Worm (Caenorhabditis elegans) whole organism, young adult: ENCODE measurements around the gene lurp-1.

Experiments
- D2030.7 ChIP-seq: fragments of 200-800 bp; sonication (Bioruptor generic); IDR thresholded peaks from 2 replicates; pipeline ENCODE4 v1.3.6; 2022; ENCODE audit warnings: missing genetic modification reagents, missing genetic modification characterization, missing compliant biosample characterization
- F22D6.2 ChIP-seq: sonication (generic microtip); optimal IDR thresholded peaks from 2 replicates; lab custom pipeline; 2016; ENCODE audit warnings: mild to moderate bottlenecking, missing genetic modification characterization, missing compliant biosample characterization
- F52B5.7 ChIP-seq: sonication (generic microtip); optimal IDR thresholded peaks from 2 replicates; lab custom pipeline; 2016; ENCODE audit warnings: mild to moderate bottlenecking, missing genetic modification characterization, missing compliant biosample characterization
- Y79H2A.3 ChIP-seq: fragments of 200-800 bp; sonication (Bioruptor generic); conservative IDR thresholded peaks from 2 replicates; pipeline ENCODE4 v1.3.6; 2022; ENCODE audit warnings: missing genetic modification reagents, missing genetic modification characterization, missing compliant biosample characterization
- atf-7 ChIP-seq: sonication (generic microtip); optimal IDR thresholded peaks from 2 replicates; lab custom pipeline; 2017; ENCODE audit warnings: mild to moderate bottlenecking, missing genetic modification characterization, missing compliant biosample characterization
- attf-3 ChIP-seq: fragments of 200-800 bp; sonication (Bioruptor generic); conservative IDR thresholded peaks from 2 replicates; pipeline ENCODE4 v1.3.6; 2022; ENCODE audit warnings: missing genetic modification reagents, missing genetic modification characterization, missing compliant biosample characterization
- attf-5 ChIP-seq: fragments of 200-800 bp; sonication (Bioruptor generic); optimal IDR thresholded peaks from 2 replicates; lab custom pipeline; 2018; ENCODE audit warnings: mild to moderate bottlenecking, missing genetic modification characterization, missing compliant biosample characterization
- bed-2 ChIP-seq: fragments of 200-800 bp; sonication (Bioruptor generic); IDR thresholded peaks from 2 replicates; pipeline ENCODE4 v1.3.6; 2022; ENCODE audit warnings: missing genetic modification reagents, missing genetic modification characterization, missing compliant biosample characterization
- cebp-1 ChIP-seq, 2 experiments: fragments of 200-800 bp in 1 of 2; sonication (Bioruptor generic) in 1 of 2; sonication (generic microtip) in 1 of 2; IDR thresholded peaks in 1 of 2; optimal IDR thresholded peaks in 1 of 2; 2 replicates each; pipeline versions ENCODE4 v1.3.6 to Lab custom; 2017 to 2022; ENCODE audit warnings: missing compliant biosample characterization in 2 of 2, missing genetic modification characterization in 2 of 2, mild to moderate bottlenecking in 1 of 2, missing genetic modification reagents in 1 of 2, moderate library complexity in 1 of 2
- ceh-58 ChIP-seq: fragments of 200-800 bp; sonication (Bioruptor generic); IDR thresholded peaks from 2 replicates; pipeline ENCODE4 v1.3.6; 2022; ENCODE audit warnings: missing genetic modification characterization, missing compliant biosample characterization
- chd-7 ChIP-seq: sonication (generic microtip); optimal IDR thresholded peaks from 2 replicates; lab custom pipeline; 2016; ENCODE audit warnings: mild to moderate bottlenecking, missing genetic modification characterization, moderate library complexity, missing compliant biosample characterization
- dox-1 ChIP-seq: fragments of 200-800 bp; sonication (Bioruptor generic); IDR thresholded peaks from 2 replicates; pipeline ENCODE4 v1.3.6; 2022; ENCODE audit warnings: missing genetic modification reagents, missing genetic modification characterization, missing compliant biosample characterization
- dpl-1 ChIP-seq: fragments of 150-350 bp; optimal IDR thresholded peaks from 2 replicates; lab custom pipeline; 2014; ENCODE audit warnings: missing biosample characterization, missing genetic modification reagents, missing genetic modification characterization
- ekl-4 ChIP-seq: fragments of 200-800 bp; sonication (Bioruptor generic); IDR thresholded peaks from 2 replicates; pipeline ENCODE4 v1.3.6; 2022; ENCODE audit warnings: missing genetic modification reagents, missing genetic modification characterization, missing compliant biosample characterization
- hmg-1.2 ChIP-seq: fragments of 200-800 bp; sonication (Bioruptor generic); IDR thresholded peaks from 2 replicates; pipeline ENCODE4 v1.3.6; 2022; ENCODE audit warnings: missing genetic modification reagents, missing genetic modification characterization, missing compliant biosample characterization
- hsf-1 ChIP-seq: fragments of 200-800 bp; sonication (Bioruptor generic); IDR thresholded peaks from 2 replicates; pipeline ENCODE4 v1.3.6; 2022; ENCODE audit warnings: missing genetic modification reagents, missing genetic modification characterization, missing compliant biosample characterization
- lag-1 ChIP-seq: fragments of 200-800 bp; sonication (Bioruptor generic); IDR thresholded peaks from 2 replicates; pipeline ENCODE4 v1.3.6; 2022; ENCODE audit warnings: missing genetic modification reagents, missing genetic modification characterization, missing compliant biosample characterization
- let-607 ChIP-seq, 2 experiments: fragments of 200-800 bp in 1 of 2; sonication (Bioruptor generic) in 1 of 2; sonication (generic microtip) in 1 of 2; optimal IDR thresholded peaks; 2 replicates each; lab custom pipeline; 2016 to 2018; ENCODE audit warnings: mild to moderate bottlenecking in 2 of 2, missing compliant biosample characterization in 2 of 2, missing genetic modification characterization in 2 of 2, moderate library complexity in 2 of 2, missing genotype in 1 of 2
- lin-26 ChIP-seq: fragments of 200-800 bp; sonication (Bioruptor generic); IDR thresholded peaks from 2 replicates; pipeline ENCODE4 v1.3.6; 2022; ENCODE audit warnings: missing genetic modification reagents, missing genetic modification characterization, missing compliant biosample characterization
- lin-40 ChIP-seq: sonication (generic microtip); optimal IDR thresholded peaks from 2 replicates; lab custom pipeline; 2016; ENCODE audit warnings: missing genetic modification characterization, mild to moderate bottlenecking, missing compliant biosample characterization, missing genotype, missing genetic modification reagents
- lsy-27 ChIP-seq: sonication (generic microtip); optimal IDR thresholded peaks from 2 replicates; lab custom pipeline; 2017; ENCODE audit warnings: missing genetic modification characterization, mild to moderate bottlenecking, missing compliant biosample characterization, antibody characterized with exemption, missing genotype, borderline replicate concordance; ENCODE audit not compliant: insufficient read depth
- madf-10 ChIP-seq: sonication (generic microtip); optimal IDR thresholded peaks from 2 replicates; lab custom pipeline; 2016; ENCODE audit warnings: mild to moderate bottlenecking, missing genetic modification characterization, missing compliant biosample characterization
- mxl-1 ChIP-seq: sonication (generic microtip); optimal IDR thresholded peaks from 2 replicates; lab custom pipeline; 2016; ENCODE audit warnings: missing genetic modification characterization, missing compliant biosample characterization
- nfyb-1 ChIP-seq: fragments of 200-800 bp; sonication (Bioruptor generic); IDR thresholded peaks from 2 replicates; pipeline ENCODE4 v1.3.6; 2022; ENCODE audit warnings: missing genetic modification reagents, missing genetic modification characterization, missing compliant biosample characterization
- nhr-80 ChIP-seq: sonication (generic microtip); optimal IDR thresholded peaks from 2 replicates; lab custom pipeline; 2016; ENCODE audit warnings: missing genetic modification characterization, missing compliant biosample characterization
- pbrm-1 ChIP-seq: fragments of 200-800 bp; sonication (Bioruptor generic); IDR thresholded peaks from 2 replicates; pipeline ENCODE4 v1.3.6; 2022; ENCODE audit warnings: missing genetic modification reagents, missing genetic modification characterization, missing compliant biosample characterization
- rcor-1 ChIP-seq: fragments of 200-800 bp; sonication (Bioruptor generic); IDR thresholded peaks from 2 replicates; pipeline ENCODE4 v1.3.6; 2022; ENCODE audit warnings: missing genetic modification reagents, missing genetic modification characterization, missing compliant biosample characterization
- rec-8 ChIP-seq, 2 experiments: sonication (generic microtip); optimal IDR thresholded peaks; 2 replicates each; lab custom pipeline; 2016; ENCODE audit warnings: mild to moderate bottlenecking in 2 of 2, missing genetic modification characterization in 2 of 2, missing genetic modification reagents in 2 of 2, missing genotype in 2 of 2, missing biosample characterization in 1 of 2, missing compliant biosample characterization in 1 of 2, moderate library complexity in 1 of 2
- sdz-38 ChIP-seq: sonication (generic microtip); optimal IDR thresholded peaks from 2 replicates; lab custom pipeline; 2016; ENCODE audit warnings: missing genotype, missing genetic modification characterization, missing compliant biosample characterization
- snpc-4 ChIP-seq, 5 experiments: fragments of 150-350 bp in 1 of 5; sonication (generic microtip) in 4 of 5; optimal IDR thresholded peaks; 2 replicates each; lab custom pipeline; 2014 to 2018; ENCODE audit warnings: missing genetic modification characterization in 5 of 5, missing biosample characterization in 3 of 5, antibody characterized with exemption in 2 of 5, mild to moderate bottlenecking in 2 of 5, missing compliant biosample characterization in 2 of 5, missing genotype in 2 of 5, moderate library complexity in 2 of 5, missing genetic modification reagents in 1 of 5
- somi-1 ChIP-seq: fragments of 200-800 bp; sonication (Bioruptor generic); optimal IDR thresholded peaks from 2 replicates; lab custom pipeline; 2018; ENCODE audit warnings: mild to moderate bottlenecking, missing genetic modification characterization, missing compliant biosample characterization
- tlf-1 ChIP-seq: fragments of 200-800 bp; sonication (Bioruptor generic); optimal IDR thresholded peaks from 2 replicates; lab custom pipeline; 2018; ENCODE audit warnings: mild to moderate bottlenecking, missing genetic modification characterization, missing compliant biosample characterization
- unc-130 ChIP-seq: sonication (generic microtip); optimal IDR thresholded peaks from 2 replicates; lab custom pipeline; 2016; ENCODE audit warnings: missing genetic modification reagents, missing genetic modification characterization, missing compliant biosample characterization
- zim-3 ChIP-seq: sonication (generic microtip); optimal IDR thresholded peaks from 2 replicates; lab custom pipeline; 2017; ENCODE audit warnings: mild to moderate bottlenecking, missing genetic modification characterization, moderate library complexity, missing compliant biosample characterization
- ztf-6 ChIP-seq: fragments of 200-800 bp; sonication (Bioruptor generic); IDR thresholded peaks from 2 replicates; pipeline ENCODE4 v1.3.6; 2022; ENCODE audit warnings: missing genetic modification reagents, missing genetic modification characterization, missing compliant biosample characterization

The lurp-1 gene

DNA sequence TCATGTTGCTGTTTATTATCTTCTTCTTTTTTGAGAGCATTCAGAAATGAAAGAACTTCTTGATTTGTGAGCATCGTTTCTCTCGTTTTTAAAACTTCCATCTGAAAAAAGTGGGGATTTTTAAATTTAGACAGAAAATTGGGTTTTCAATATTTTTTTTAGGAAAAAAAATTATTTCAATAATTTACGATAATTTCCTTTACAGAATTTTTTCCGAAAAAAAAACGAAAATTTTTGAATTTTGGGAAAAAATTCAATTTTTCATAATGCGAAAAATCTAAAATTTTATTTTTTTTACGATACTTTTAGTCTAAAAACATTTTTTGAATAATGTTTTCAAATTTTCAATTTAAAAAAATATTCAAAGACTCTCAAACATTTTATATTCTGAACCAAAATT is 23.6 kb upstream of the lurp-1 start, which contains the start of gene M106.7:
Gene M106.7 (minus strand): TSS at position 101 of the 400 bp plus-strand sequence.
- TF ChIP-seq lsy-27 (tag; lab: Kevin White, UChicago) (no peak), rec-8 (tag; optimal IDR thresholded peaks at IDR 0.05; lab: Kevin White, UChicago) (no peak), D2030.7 (GFP tag; lab: Robert Waterston, UW) (no peak), sdz-38 (tag; lab: Kevin White, UChicago) (no peak), bed-2 (GFP tag; lab: Robert Waterston, UW) (no peak), lag-1 (GFP tag; lab: Robert Waterston, UW) (no peak), unc-130 (no peak), nhr-80 (tag; lab: Kevin White, UChicago) (no peak), madf-10 (no peak), ztf-6 (GFP tag; lab: Robert Waterston, UW) (no peak), pbrm-1 (no peak), Y79H2A.3 (GFP tag; lab: Robert Waterston, UW) (no peak)

DNA sequence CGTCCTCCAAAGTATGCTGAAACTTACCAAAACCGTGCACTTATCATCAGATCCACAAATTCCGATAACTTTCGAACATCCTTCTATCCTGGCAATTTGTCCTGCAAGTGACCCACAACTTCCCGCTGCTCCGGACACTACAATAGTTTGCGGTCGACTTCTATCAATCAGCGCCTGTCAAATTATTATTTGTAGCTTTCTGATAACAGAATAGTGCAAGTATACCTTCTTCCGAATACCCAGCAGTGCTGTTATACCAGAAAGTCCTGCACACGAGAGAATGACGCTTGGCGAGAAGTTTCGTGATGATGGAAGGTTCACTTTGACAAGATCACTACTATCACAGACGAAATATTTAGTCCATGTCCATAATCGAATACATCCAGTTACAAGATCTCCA is 21.4 kb upstream of the lurp-1 start:
- TF ChIP-seq ceh-58 (GFP tag; lab: Robert Waterston, UW) = no peak
- no peak for TF ChIP-seq mxl-1 (tag; lab: Kevin White, UChicago)
- peak; percentile 37; the same call in 1 of the 2 replicates for TF ChIP-seq dox-1 (GFP tag; lab: Robert Waterston, UW)
- TF ChIP-seq lin-26 = no peak
- no peak for TF ChIP-seq snpc-4 (GFP tag; optimal IDR thresholded peaks at IDR 0.05; lab: Kevin White, UChicago)
- TF ChIP-seq snpc-4 (tag; optimal IDR thresholded peaks at IDR 0.05; lab: Kevin White, UChicago) = no peak
- TF ChIP-seq nhr-80 (tag; lab: Kevin White, UChicago) = peak; percentile 70
- no peak for TF ChIP-seq unc-130
- 0 out of 2 replicates have a peak, but pooled peaks have one; percentile 26 for TF ChIP-seq ekl-4 (GFP tag; lab: Robert Waterston, UW)
- TF ChIP-seq nfyb-1 (GFP tag; lab: Robert Waterston, UW) = 0 out of 2 replicates have a peak, but pooled peaks have one; percentile 13

DNA sequence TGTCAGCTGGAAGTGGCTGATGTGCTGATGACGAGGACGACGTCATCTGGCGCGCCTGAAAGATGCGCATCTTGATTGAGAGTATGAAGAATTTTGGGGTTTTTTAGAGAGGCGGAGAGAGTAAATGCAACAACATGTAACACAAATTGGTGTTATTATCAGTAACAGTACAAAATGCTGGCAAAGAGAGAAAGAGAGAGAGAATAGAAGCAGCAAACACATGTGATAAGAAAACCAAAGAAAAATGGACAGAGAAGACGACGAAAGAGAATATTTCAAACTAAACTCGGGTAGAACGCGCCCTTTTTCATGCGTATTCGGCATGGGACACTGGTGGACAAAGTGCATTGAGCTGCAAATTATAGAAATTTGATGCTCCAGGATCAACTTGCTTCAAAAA is 19.9 kb upstream of the lurp-1 start, which contains the start of gene M106.3:
Gene M106.3 (minus strand): TSS at position 70 of the 400 bp plus-strand sequence.
- TF ChIP-seq nhr-80 (tag; lab: Kevin White, UChicago) = peak; percentile 94
- TF ChIP-seq attf-5 = peak; percentile 7
- no peak for TF ChIP-seq tlf-1 (GFP tag; lab: Kevin White, UChicago)
- no peak for TF ChIP-seq somi-1 (GFP tag; lab: Kevin White, UChicago)
- no peak for TF ChIP-seq hmg-1.2 (GFP tag; lab: Robert Waterston, UW)
- no peak for TF ChIP-seq dpl-1 (GFP tag; lab: Kevin White, UChicago)
- TF ChIP-seq cebp-1 (GFP tag; IDR thresholded peaks at IDR 0.05; lab: Robert Waterston, UW) = no peak
- peak; percentile 41 for TF ChIP-seq cebp-1 (tag; optimal IDR thresholded peaks at IDR 0.05; lab: Kevin White, UChicago)
- TF ChIP-seq dox-1 (GFP tag; lab: Robert Waterston, UW) = peak; percentile 61; the same call in 1 of the 2 replicates
- peak; percentile 11 for TF ChIP-seq atf-7 (tag; lab: Kevin White, UChicago)
- TF ChIP-seq, all 124 proteins: peak for 5

DNA sequence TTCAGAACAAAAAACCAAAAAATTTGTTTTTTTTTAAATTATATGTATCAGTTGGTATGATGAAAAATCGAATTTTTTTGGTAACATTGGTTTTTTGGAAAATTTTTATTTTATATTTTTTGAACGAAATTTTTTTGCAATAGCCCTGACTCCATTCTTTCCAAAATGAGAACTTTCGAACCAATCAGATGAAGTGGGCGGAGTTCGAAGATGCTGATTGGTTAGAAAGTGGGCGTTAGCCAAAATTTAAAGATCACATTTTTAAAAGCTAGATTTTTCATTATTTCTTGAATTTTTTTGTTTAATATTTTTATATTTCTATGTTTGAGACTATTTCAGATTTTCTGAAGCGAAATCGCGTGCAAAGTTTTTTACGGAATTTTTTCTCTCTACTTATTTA is 19.4 kb upstream of the lurp-1 start:
- TF ChIP-seq F22D6.2 (tag; lab: Kevin White, UChicago) = no peak
- no peak for TF ChIP-seq rcor-1
- no peak for TF ChIP-seq madf-10
- TF ChIP-seq nfyb-1 (GFP tag; lab: Robert Waterston, UW) = peak; percentile 80
- TF ChIP-seq, all 124 proteins: peak for 1

DNA sequence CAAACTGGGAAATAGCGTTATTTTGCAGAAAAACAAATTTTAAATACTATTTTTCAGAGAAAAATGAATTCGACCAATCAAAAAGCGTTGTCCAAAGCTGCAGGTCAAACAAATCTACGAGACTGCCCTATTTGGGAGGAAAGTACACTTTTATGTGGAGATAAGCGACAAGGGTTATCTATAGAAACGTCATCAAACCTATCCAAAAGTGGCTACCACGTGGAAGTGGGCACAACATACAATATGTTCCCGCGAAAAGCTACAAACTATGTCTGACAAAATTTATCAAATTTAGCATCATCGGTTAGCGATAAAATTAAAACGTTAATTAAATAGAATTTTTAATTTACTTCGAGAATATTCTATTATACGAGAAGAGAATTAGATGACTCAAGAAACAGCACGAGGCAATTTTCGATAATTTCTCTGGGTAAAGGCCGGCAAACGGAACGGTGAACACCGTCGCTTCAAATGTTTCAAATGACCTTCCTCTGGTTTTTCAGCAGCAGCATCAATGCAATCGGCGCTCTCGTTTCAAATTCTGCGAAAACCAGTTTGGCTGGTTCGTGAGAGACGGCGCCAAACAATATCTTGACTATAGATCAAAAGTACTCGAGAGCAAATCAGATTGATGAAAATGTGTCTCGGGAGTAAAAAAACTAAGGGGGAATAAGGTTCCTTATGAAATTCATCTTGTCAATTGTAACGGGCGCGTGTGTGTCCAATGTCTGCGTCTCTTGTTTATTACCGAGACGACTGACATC is 18.8 kb upstream of the lurp-1 start:
- TF ChIP-seq cebp-1 (GFP tag; IDR thresholded peaks at IDR 0.05; lab: Robert Waterston, UW) (no peak), cebp-1 (tag; optimal IDR thresholded peaks at IDR 0.05; lab: Kevin White, UChicago) (peak; percentile 50), chd-7 (peak; percentile 13), F52B5.7 (tag; lab: Kevin White, UChicago) (no peak), zim-3 (tag; lab: Kevin White, UChicago) (no peak), hsf-1 (GFP tag; lab: Robert Waterston, UW) (0 out of 2 replicates have a peak, but pooled peaks have one; percentile 19), attf-5 (no peak), lin-40 (tag; lab: Kevin White, UChicago) (peak; percentile 10), let-607 (tag; optimal IDR thresholded peaks at IDR 0.05; lab: Kevin White, UChicago) (peak in 1 of 2 experiments; percentile 80), attf-3 (GFP tag; lab: Robert Waterston, UW) (0 out of 2 replicates have a peak, but pooled peaks have one; percentile 24), hmg-1.2 (GFP tag; lab: Robert Waterston, UW) (peak; percentile 16; the same call in 1 of the 2 replicates), atf-7 (tag; lab: Kevin White, UChicago) (peak; percentile 28)
